Fruit fly (Drosophila melanogaster): ENCODE measurements around the gene Dyro.
A peak's percentile ranks its signal among the peaks of the same experiment; 100 is the strongest.

The Dyro gene

DNA sequence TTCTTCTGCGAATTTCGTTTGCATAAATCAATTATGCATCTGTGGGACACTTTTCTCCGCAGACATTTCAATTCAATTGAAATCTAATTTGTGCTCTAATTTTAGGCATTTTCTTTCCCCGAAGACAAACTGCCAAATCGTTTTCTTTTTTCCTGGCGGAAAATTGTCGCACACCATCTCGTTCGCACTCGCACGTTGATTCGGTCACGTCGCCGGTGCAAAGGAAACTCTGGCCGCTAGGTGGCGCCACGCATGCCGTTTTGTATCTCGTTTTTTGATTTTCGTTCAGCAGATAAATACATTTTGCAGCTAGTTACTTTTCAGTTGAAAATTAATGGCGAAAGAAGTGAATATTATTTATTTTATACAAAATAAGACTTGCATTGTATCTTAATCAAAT is 47.4 kb downstream of the Dyro start (continued):
- TF ChIP-seq seq (GFP tag; IDR thresholded peaks at IDR 0.05) (no peak), Lim3 (GFP tag; IDR thresholded peaks at IDR 0.05) (no peak), Ets65A (GFP tag) (no peak), NfI (GFP tag; optimal IDR thresholded peaks at IDR 0.05) (peak; percentile 10), CG15479 (GFP tag; optimal IDR thresholded peaks at IDR 0.05) (no peak), Gug (GFP tag; IDR thresholded peaks at IDR 0.05) (no peak), Optix (GFP tag; IDR thresholded peaks at IDR 0.05) (no peak), ab (GFP tag; optimal IDR thresholded peaks at IDR 0.05) (no peak), Blimp-1 (GFP tag; optimal IDR thresholded peaks at IDR 0.05) (no peak), CG31441 (GFP tag; IDR thresholded peaks at IDR 0.05) (no peak), Doc2 (GFP tag; IDR thresholded peaks at IDR 0.05) (no peak), Sin3A (optimal IDR thresholded peaks at IDR 0.05) (no peak), CG1603 (tag; optimal IDR thresholded peaks at IDR 0.05) (no peak), NK7.1 (GFP tag; optimal IDR thresholded peaks at IDR 0.05) (no peak), pum (GFP tag; optimal IDR thresholded peaks at IDR 0.05) (no peak), CG1024 (GFP tag; IDR thresholded peaks at IDR 0.05) (no peak), ken (GFP tag; IDR thresholded peaks at IDR 0.05) (no peak), dmrt99B (tag; optimal IDR thresholded peaks at IDR 0.05) (peak; percentile 23), Dref (GFP tag; IDR thresholded peaks at IDR 0.05) (no peak), stc (GFP tag; IDR thresholded peaks at IDR 0.05) (peak; percentile 29; the same call in 1 of the 2 replicates), dan (GFP tag; IDR thresholded peaks at IDR 0.05) (no peak), CG3995 (GFP tag; optimal IDR thresholded peaks at IDR 0.05) (no peak), CG15073 (GFP tag; optimal IDR thresholded peaks at IDR 0.05) (no peak), ash1 (GFP tag; optimal IDR thresholded peaks at IDR 0.05) (peak; percentile 55), CG33557 (GFP tag; optimal IDR thresholded peaks at IDR 0.05) (no peak), lmd (GFP tag; IDR thresholded peaks at IDR 0.05) (no peak), Six4 (GFP tag; optimal IDR thresholded peaks at IDR 0.05) (no peak), CG3407 (GFP tag; optimal IDR thresholded peaks at IDR 0.05) (peak; percentile 3), CG17328 (GFP tag; IDR thresholded peaks at IDR 0.05) (0 out of 2 replicates have a peak, but pooled peaks have one; percentile 13), fu2 (GFP tag; optimal IDR thresholded peaks at IDR 0.05) (no peak), pan (optimal IDR thresholded peaks at IDR 0.05) (no peak), pan (GFP tag; optimal IDR thresholded peaks at IDR 0.05 in 1 of 2, IDR thresholded peaks at IDR 0.05 in 1 of 2) (peak in 1 of 2 experiments; percentile 36), cas (GFP tag; IDR thresholded peaks at IDR 0.05) (no peak), CG30403 (GFP tag; optimal IDR thresholded peaks at IDR 0.05) (no peak), tap (tag; optimal IDR thresholded peaks at IDR 0.05) (no peak), vfl (GFP tag; optimal IDR thresholded peaks at IDR 0.05) (no peak), jigr1 (GFP tag; IDR thresholded peaks at IDR 0.05) (no peak), Neu2 (GFP tag; optimal IDR thresholded peaks at IDR 0.05; ENCODE audit: borderline replicate concordance) (no peak), Opbp (GFP tag; IDR thresholded peaks at IDR 0.05; ENCODE audit: partially characterized antibody) (0 out of 3 replicates have a peak, but pooled peaks have one; percentile 20), CG4360 (GFP tag; IDR thresholded peaks at IDR 0.05) (no peak), CG10979 (tag; optimal IDR thresholded peaks at IDR 0.05) (no peak), Ssrp (tag; optimal IDR thresholded peaks at IDR 0.05) (no peak), Hey (tag; optimal IDR thresholded peaks at IDR 0.05) (no peak), Oli (tag; optimal IDR thresholded peaks at IDR 0.05) (peak; percentile 24), CG31224 (GFP tag; IDR thresholded peaks at IDR 0.05) (no peak), Dip2 (GFP tag; IDR thresholded peaks at IDR 0.05) (no peak), fru (optimal IDR thresholded peaks at IDR 0.05) (no peak), CG17359 (tag; optimal IDR thresholded peaks at IDR 0.05) (no peak), Scr (GFP tag; IDR thresholded peaks at IDR 0.05; ENCODE audit: partially characterized antibody) (no peak), hbn (GFP tag; IDR thresholded peaks at IDR 0.05; ENCODE audit: partially characterized antibody) (no peak), repo (GFP tag; optimal IDR thresholded peaks at IDR 0.05) (no peak), tin (GFP tag; optimal IDR thresholded peaks at IDR 0.05) (no peak), Drgx (GFP tag; IDR thresholded peaks at IDR 0.05) (no peak), MBD-R2 (GFP tag; IDR thresholded peaks at IDR 0.05) (no peak)

Measured in whole organism, embryonic.